Worm (Caenorhabditis elegans) whole organism, L1 larva: ENCODE results near the gene F13E9.15.

Experiments used
- alr-1 ChIP-seq: fragments of 200-800 bp; sonication (Bioruptor generic); optimal IDR thresholded peaks from 2 replicates; lab custom pipeline; 2018; ENCODE audit warnings: borderline replicate concordance, mild to moderate bottlenecking, missing genetic modification characterization, missing compliant biosample characterization
- ama-1 ChIP-seq: fragments of 150-350 bp; optimal IDR thresholded peaks from 2 replicates; lab custom pipeline; 2014
- irx-1 ChIP-seq: sonication (generic microtip); optimal IDR thresholded peaks from 2 replicates; lab custom pipeline; 2016; ENCODE audit warnings: missing genetic modification characterization, missing compliant biosample characterization
- jun-1 ChIP-seq: fragments of 150-350 bp; optimal IDR thresholded peaks from 2 replicates; lab custom pipeline; 2014; ENCODE audit warnings: missing biosample characterization, missing genetic modification reagents, missing genetic modification characterization
- lin-13 ChIP-seq: fragments of 150-350 bp; optimal IDR thresholded peaks from 2 replicates; lab custom pipeline; 2014; ENCODE audit warnings: missing biosample characterization, missing genetic modification reagents, missing genetic modification characterization
- sox-4 ChIP-seq: sonication (generic microtip); optimal IDR thresholded peaks from 2 replicates; lab custom pipeline; 2016; ENCODE audit warnings: missing genetic modification characterization, missing compliant biosample characterization
- tbx-2 ChIP-seq: sonication (generic microtip); optimal IDR thresholded peaks from 2 replicates; lab custom pipeline; 2016; ENCODE audit warnings: missing genetic modification characterization, missing compliant biosample characterization
- unc-62 ChIP-seq: fragments of 150-350 bp; optimal IDR thresholded peaks from 2 replicates; lab custom pipeline; 2014; ENCODE audit warnings: missing biosample characterization, missing genetic modification reagents, missing genetic modification characterization
- vab-15 ChIP-seq: sonication (generic microtip); optimal IDR thresholded peaks from 2 replicates; lab custom pipeline; 2017; ENCODE audit warnings: missing genotype, mild to moderate bottlenecking, missing genetic modification characterization, missing compliant biosample characterization
- ztf-11 ChIP-seq, 2 experiments: sonication (generic microtip); optimal IDR thresholded peaks; 2 replicates each; lab custom pipeline; 2016 to 2017; ENCODE audit warnings: missing genetic modification characterization in 2 of 2, missing biosample characterization in 1 of 2, missing compliant biosample characterization in 1 of 2
- ztf-4 ChIP-seq: fragments of 150-350 bp; optimal IDR thresholded peaks from 2 replicates; lab custom pipeline; 2014; ENCODE audit warnings: missing biosample characterization, missing genetic modification characterization

DNA sequence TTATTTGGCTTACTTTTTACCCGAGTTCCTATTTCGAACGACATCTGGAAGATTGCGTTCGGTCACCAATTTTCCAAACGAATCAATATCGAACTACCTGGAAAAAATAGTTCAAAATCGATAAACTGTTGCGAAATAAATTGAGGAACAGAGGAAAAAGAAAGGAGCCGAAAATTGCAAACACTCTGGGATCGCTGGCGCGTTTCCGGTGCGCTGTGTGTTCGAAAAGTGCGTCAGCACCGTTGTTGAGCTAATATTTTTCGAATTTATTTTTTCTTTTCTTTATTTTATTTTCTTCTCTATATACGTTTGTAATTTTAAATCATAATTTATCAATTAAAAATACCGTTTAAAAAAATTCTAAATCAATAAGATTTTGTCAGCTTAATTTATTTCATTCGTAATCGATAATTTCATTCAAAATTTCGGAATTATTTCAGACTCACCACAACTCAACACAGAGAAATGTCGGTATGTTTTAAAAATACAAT lies 43.4 kb upstream of the F13E9.15 start, which contains the start of the genes dnc-1 and lsm-7:
- TF ChIP-seq vab-15 (tag; lab: Kevin White, UChicago) (no peak), ztf-11 (tag; optimal IDR thresholded peaks at IDR 0.05; lab: Kevin White, UChicago) (no peak), alr-1 (no peak), ama-1 (lab: Kevin White, UChicago) (no peak), jun-1 (tag; lab: Kevin White, UChicago) (peak; percentile 67), tbx-2 (tag; lab: Kevin White, UChicago) (peak; percentile 62), unc-62 (GFP tag; lab: Kevin White, UChicago) (no peak), sox-4 (tag; lab: Kevin White, UChicago) (no peak), lin-13 (GFP tag; lab: Kevin White, UChicago) (peak; percentile 68), ztf-4 (tag; lab: Kevin White, UChicago) (no peak), irx-1 (tag; lab: Kevin White, UChicago) (no peak)
